Fruit fly (Drosophila melanogaster) whole organism, wandering third instar larva: ENCODE measurements around the gene Ice2.

Experiments
- Abd-B ChIP-seq: fragments of >200 bp; optimal IDR thresholded peaks from 2 replicates; lab custom pipeline; 2017; ENCODE audit warnings: missing biosample characterization, missing genetic modification characterization
- CG9705 ChIP-seq: fragments of 200-800 bp; sonication (Bioruptor generic); optimal IDR thresholded peaks from 2 replicates; lab custom pipeline; 2018; ENCODE audit warnings: missing biosample characterization, mild to moderate bottlenecking, missing genetic modification characterization
- CrebA ChIP-seq: fragments of 200-800 bp; sonication (Bioruptor generic); optimal IDR thresholded peaks from 2 replicates; lab custom pipeline; 2016; ENCODE audit warnings: missing biosample characterization, mild to moderate bottlenecking, missing genetic modification characterization, borderline replicate concordance
- Dfd ChIP-seq: fragments of >200 bp; optimal IDR thresholded peaks from 2 replicates; lab custom pipeline; 2017; ENCODE audit warnings: missing biosample characterization, missing genetic modification characterization
- Dif ChIP-seq: fragments of 200-275, 200-300 bp; sonication (Bioruptor generic); optimal IDR thresholded peaks from 2 replicates; lab custom pipeline; 2018; ENCODE audit warnings: missing biosample characterization, missing genetic modification characterization; ENCODE audit not compliant: partially characterized antibody
- GATAd ChIP-seq: sonication (Bioruptor generic); optimal IDR thresholded peaks from 2 replicates; lab custom pipeline; 2016; ENCODE audit warnings: missing biosample characterization, missing genetic modification characterization
- Hr78 ChIP-seq: fragments of >200 bp; optimal IDR thresholded peaks from 2 replicates; lab custom pipeline; 2017; ENCODE audit warnings: missing biosample characterization, missing genetic modification characterization
- Hr83 ChIP-seq: fragments of 200-300 bp; sonication (Bioruptor generic); optimal IDR thresholded peaks from 2 replicates; lab custom pipeline; 2016; ENCODE audit warnings: missing biosample characterization, mild to moderate bottlenecking, missing genetic modification characterization, moderate library complexity; ENCODE audit not compliant: poor library complexity, severe bottlenecking
- Jra ChIP-seq: sonication (Bioruptor generic); optimal IDR thresholded peaks from 2 replicates; lab custom pipeline; 2016; ENCODE audit warnings: missing biosample characterization, missing genetic modification characterization
- Mio ChIP-seq: sonication (Bioruptor generic); optimal IDR thresholded peaks from 2 replicates; lab custom pipeline; 2016; ENCODE audit warnings: missing biosample characterization, missing genetic modification characterization
- Myc ChIP-seq: fragments of >200 bp; optimal IDR thresholded peaks from 2 replicates; lab custom pipeline; 2017
- OdsH ChIP-seq: fragments of 200-800 bp; sonication (Bioruptor generic); optimal IDR thresholded peaks from 2 replicates; lab custom pipeline; 2016; ENCODE audit warnings: missing biosample characterization, mild to moderate bottlenecking, missing genetic modification characterization
- Sp1 ChIP-seq: fragments of 200-800 bp; sonication (Bioruptor generic); optimal IDR thresholded peaks from 3 replicates; lab custom pipeline; 2019; ENCODE audit warnings: missing biosample characterization, mild to moderate bottlenecking, missing genetic modification characterization, moderate library complexity
- Vsx2 ChIP-seq: fragments of 200-300, 225-300 bp; sonication (Bioruptor generic); optimal IDR thresholded peaks from 2 replicates; lab custom pipeline; 2018; ENCODE audit warnings: missing biosample characterization, missing genetic modification characterization; ENCODE audit not compliant: partially characterized antibody
- br ChIP-seq: fragments of 200-800 bp; sonication (Bioruptor generic); optimal IDR thresholded peaks from 2 replicates; lab custom pipeline; 2016; ENCODE audit warnings: missing biosample characterization, missing genetic modification characterization
- dl ChIP-seq, 2 experiments: fragments of 175-275, 200-275 bp in 1 of 2; fragments of 200-275 bp in 1 of 2; sonication (Bioruptor generic); optimal IDR thresholded peaks; lab custom pipeline; 2018; ENCODE audit warnings: mild to moderate bottlenecking in 2 of 2, missing biosample characterization in 2 of 2, missing genetic modification characterization in 2 of 2, moderate library complexity in 2 of 2; ENCODE audit not compliant: partially characterized antibody in 2 of 2, insufficient read depth in 1 of 2
- dmrt93B ChIP-seq: fragments of 200-800 bp; sonication (Bioruptor generic); optimal IDR thresholded peaks from 2 replicates; lab custom pipeline; 2018; ENCODE audit warnings: missing biosample characterization, mild to moderate bottlenecking, missing genetic modification characterization
- ey ChIP-seq: fragments of 200-800 bp; sonication (Bioruptor generic); optimal IDR thresholded peaks from 2 replicates; lab custom pipeline; 2016; ENCODE audit warnings: missing biosample characterization, missing genetic modification characterization
- foxo ChIP-seq, 2 experiments: fragments of 200-800 bp; sonication (Bioruptor generic); optimal IDR thresholded peaks; 2 replicates in 1 of 2; 3 replicates in 1 of 2; lab custom pipeline; 2016 to 2017; ENCODE audit warnings: missing biosample characterization in 2 of 2, missing genetic modification characterization in 2 of 2
- fru ChIP-seq: fragments of 200-800 bp; sonication (Bioruptor generic); optimal IDR thresholded peaks from 3 replicates; lab custom pipeline; 2016; ENCODE audit warnings: missing biosample characterization, mild to moderate bottlenecking, missing genetic modification characterization
- h ChIP-seq: fragments of 200-800 bp; sonication (Bioruptor generic); optimal IDR thresholded peaks from 3 replicates; lab custom pipeline; 2016; ENCODE audit warnings: missing biosample characterization, mild to moderate bottlenecking, missing genetic modification characterization
- jim ChIP-seq: fragments of 175-275, 200-325 bp; sonication (Bioruptor generic); optimal IDR thresholded peaks from 2 replicates; lab custom pipeline; 2016; ENCODE audit warnings: missing biosample characterization, mild to moderate bottlenecking, missing genetic modification characterization
- lola ChIP-seq: fragments of >200 bp; optimal IDR thresholded peaks from 2 replicates; lab custom pipeline; 2017; ENCODE audit warnings: missing biosample characterization, missing genetic modification characterization
- pan ChIP-seq: fragments of >200 bp; optimal IDR thresholded peaks from 2 replicates; lab custom pipeline; 2017
- sage ChIP-seq: fragments of 200-800 bp; sonication (Bioruptor generic); optimal IDR thresholded peaks from 2 replicates; lab custom pipeline; 2016; ENCODE audit warnings: missing biosample characterization, mild to moderate bottlenecking, missing genetic modification characterization
- sv ChIP-seq: fragments of 200-800 bp; sonication (Bioruptor generic); optimal IDR thresholded peaks from 3 replicates; lab custom pipeline; 2016; ENCODE audit warnings: missing biosample characterization, missing genetic modification characterization
- tai ChIP-seq: sonication (Bioruptor generic); optimal IDR thresholded peaks from 2 replicates; lab custom pipeline; 2016; ENCODE audit warnings: missing biosample characterization, missing genetic modification characterization
- usp ChIP-seq: fragments of >200 bp; optimal IDR thresholded peaks from 2 replicates; lab custom pipeline; 2017; ENCODE audit warnings: missing biosample characterization, missing genetic modification characterization
- woc ChIP-seq: sonication (Bioruptor generic); optimal IDR thresholded peaks from 2 replicates; lab custom pipeline; 2016; ENCODE audit warnings: missing biosample characterization, mild to moderate bottlenecking, missing genetic modification characterization

The Ice2 gene

DNA sequence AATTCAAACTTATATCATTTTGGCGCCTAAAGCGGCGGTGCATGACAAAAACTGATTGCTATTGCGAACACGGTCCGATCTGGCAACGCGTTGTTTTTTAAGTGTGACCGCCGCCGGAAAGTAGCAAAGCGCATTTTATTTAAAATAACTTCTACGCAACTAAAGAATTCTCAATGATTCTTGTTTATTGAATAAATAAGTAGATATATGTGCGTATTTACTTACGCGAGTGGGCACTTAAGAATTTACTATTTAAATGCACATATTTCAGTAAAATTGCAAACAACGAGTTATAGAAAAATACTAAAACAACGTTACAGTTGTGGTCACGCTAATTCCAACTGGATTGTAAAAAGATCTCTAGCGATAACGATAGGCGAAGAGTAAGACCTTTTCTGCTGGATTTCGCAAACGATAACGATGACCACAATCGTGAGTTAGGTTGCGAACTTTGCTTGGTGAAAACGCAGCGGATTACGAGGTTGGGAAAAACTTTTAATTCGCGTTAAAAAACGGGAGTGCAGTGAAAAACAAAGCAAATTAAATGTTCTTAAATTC, 26.0 kb downstream of the Ice2 start (continued):
- TF ChIP-seq Mio, result no peak
- TF ChIP-seq sv (GFP tag; lab: Kevin White, UChicago), result no peak

DNA sequence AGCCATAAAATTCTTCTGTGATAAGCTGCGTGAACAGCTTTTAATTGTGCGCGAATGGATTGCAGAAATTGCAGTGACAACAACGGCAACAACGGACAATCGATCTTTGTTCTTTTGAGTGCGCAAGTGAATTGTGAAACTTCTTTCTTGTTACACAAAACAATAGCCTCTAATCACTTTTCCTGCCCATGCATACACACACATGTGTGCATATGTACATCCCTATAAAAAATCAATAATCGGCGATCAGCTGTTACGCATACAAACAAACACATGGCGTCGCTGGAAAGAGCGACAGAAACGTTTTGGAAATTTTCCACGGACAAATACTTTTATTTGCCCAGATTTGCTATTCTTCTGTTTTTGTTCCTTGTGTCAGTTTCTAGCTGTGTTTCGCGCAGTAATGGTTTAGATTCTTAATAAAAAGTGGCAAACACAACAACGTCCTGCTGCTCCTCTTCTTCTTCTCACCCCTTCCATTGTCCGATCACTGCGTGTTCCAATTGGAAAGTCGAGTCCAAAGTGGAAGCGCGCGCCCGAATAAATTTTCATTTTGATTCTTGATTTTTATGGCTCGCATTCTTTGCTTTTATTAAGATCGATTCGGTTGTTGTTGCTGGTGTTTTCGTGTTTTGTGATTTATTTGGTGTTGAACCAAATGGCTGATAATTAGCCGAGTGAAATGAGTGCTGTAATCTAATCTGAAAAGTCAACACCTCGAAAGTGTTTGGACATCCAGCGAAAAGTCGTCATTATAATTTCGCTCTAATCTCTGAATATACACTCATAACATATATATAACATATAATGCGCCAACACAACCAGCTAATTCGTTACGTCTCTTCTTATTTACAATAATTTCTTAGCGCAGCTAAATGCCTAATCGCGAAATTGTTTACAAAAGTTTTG, 26.8 kb downstream of the Ice2 start:
- no peak for TF ChIP-seq dl (GFP tag; optimal IDR thresholded peaks at IDR 0.05; lab: Kevin White, UChicago; ENCODE audit: insufficient read depth in 1 of 2, partially characterized antibody in 2 of 2)
- TF ChIP-seq CrebA, result peak; percentile 44
- no peak for TF ChIP-seq lola
- TF ChIP-seq sage (GFP tag; lab: Kevin White, UChicago), result peak; percentile 8
- peak; percentile 16 for TF ChIP-seq Sp1
- TF ChIP-seq Jra (GFP tag; lab: Kevin White, UChicago), result no peak
- no peak for TF ChIP-seq jim (GFP tag; lab: Kevin White, UChicago)
- TF ChIP-seq CG9705, result no peak
- peak; percentile 16 for TF ChIP-seq Hr83 (GFP tag; lab: Kevin White, UChicago)
- TF ChIP-seq Hr78, result no peak
- peak; percentile 59 for TF ChIP-seq Vsx2

DNA sequence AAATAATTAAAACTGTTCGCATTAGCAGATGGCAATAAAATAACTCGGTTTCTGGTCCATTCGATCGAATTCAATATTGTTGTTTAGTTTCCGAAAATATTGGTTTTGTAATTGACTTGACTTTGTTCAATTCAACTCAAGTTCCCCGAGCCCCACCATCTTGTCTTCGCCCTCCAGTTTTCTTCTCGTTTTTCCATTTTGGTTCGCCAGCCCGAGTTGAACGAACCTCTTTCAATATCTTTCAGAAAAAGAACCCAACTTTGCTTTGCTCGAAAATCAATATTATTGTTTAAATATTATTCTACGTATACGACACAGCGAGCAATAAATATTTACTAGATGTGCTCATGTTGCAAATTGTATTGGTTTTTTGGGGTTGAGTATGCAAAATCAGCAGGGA, 28.6 kb downstream of the Ice2 start:
- TF ChIP-seq usp (no peak), pan (lab: Kevin White, UChicago) (no peak), woc (GFP tag; lab: Kevin White, UChicago) (no peak), h (GFP tag; lab: Kevin White, UChicago) (no peak), GATAd (GFP tag; lab: Kevin White, UChicago) (no peak), Vsx2 (no peak), Jra (GFP tag; lab: Kevin White, UChicago) (no peak), br (no peak), dmrt93B (no peak), OdsH (GFP tag; lab: Kevin White, UChicago) (no peak), Dif (GFP tag; lab: Kevin White, UChicago) (no peak), Myc (lab: Kevin White, UChicago) (no peak), Dfd (GFP tag; lab: Kevin White, UChicago) (no peak)

DNA sequence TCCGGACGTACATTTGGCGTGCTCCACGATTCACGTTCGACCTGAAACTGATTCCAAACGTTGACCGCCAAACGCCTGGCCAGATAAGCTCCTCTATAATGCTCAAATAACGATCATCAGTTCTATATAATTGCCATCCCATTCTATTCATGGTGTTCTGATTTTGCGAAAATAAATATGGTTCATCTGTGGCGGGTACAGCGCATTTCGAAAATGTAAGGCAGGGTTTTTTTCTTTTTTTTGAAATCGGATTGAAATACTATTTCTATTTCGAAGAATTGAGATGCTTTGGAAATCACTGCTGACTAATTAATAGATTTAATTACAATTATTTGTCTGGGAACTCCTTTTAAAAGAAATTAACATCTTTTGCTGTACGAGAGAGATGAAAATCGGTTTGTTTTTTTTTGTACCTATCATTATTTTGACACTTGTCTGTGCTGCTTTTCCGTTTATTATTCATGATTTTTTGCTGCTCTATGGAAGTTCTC, 31.1 kb downstream of the Ice2 start, which contains the start of gene cDIP:
TSS of gene cDIP (minus strand) at position 51 of the 491 bp plus-strand sequence.
- TF ChIP-seq Hr83 (GFP tag; lab: Kevin White, UChicago), result no peak
- TF ChIP-seq ey, result no peak
- TF ChIP-seq tai (GFP tag; lab: Kevin White, UChicago), result no peak
- no peak for TF ChIP-seq dl (GFP tag; optimal IDR thresholded peaks at IDR 0.05; lab: Kevin White, UChicago; ENCODE audit: insufficient read depth in 1 of 2, partially characterized antibody in 2 of 2)
- no peak for TF ChIP-seq CrebA
- TF ChIP-seq Abd-B (GFP tag; lab: Kevin White, UChicago), result no peak
- TF ChIP-seq br, result no peak
- no peak for TF ChIP-seq GATAd (GFP tag; lab: Kevin White, UChicago)
- TF ChIP-seq Vsx2, result no peak
- TF ChIP-seq, all 38 proteins: peak for 0

DNA sequence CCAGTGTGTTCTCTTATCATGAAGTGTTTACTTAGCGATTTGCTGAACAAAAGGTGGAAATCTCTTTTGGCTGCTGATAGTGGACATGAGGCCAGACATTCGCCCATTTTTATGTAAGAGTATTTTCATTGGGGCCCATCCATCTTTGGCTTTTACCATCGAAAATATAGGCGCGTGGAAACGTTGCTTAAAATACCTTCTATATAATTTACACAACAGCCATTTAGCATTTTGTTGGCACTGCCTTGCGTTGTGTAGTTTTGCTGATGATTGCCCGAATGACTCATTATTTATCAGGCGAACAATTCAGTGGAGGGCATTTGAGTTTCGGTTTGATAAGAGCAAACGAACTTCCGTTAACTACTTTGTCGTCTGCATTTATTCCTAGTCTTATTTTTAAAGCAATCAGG, 31.6 kb downstream of the Ice2 start:
- TF ChIP-seq fru (GFP tag; lab: Kevin White, UChicago) (peak; percentile 2), foxo (GFP tag; optimal IDR thresholded peaks at IDR 0.05; lab: Kevin White, UChicago) (peak in 1 of 2 experiments; percentile 19), woc (GFP tag; lab: Kevin White, UChicago) (no peak)
